Worm (Caenorhabditis elegans) whole organism, early embryonic: ENCODE data around the gene emb-4.

Experiments used
- B0310.2 ChIP-seq: sonication (generic microtip); optimal IDR thresholded peaks from 2 replicates; lab custom pipeline; 2016; ENCODE audit warnings: mild to moderate bottlenecking, missing genetic modification characterization, missing compliant biosample characterization
- F13C5.2 ChIP-seq: sonication (generic microtip); optimal IDR thresholded peaks from 2 replicates; lab custom pipeline; 2017; ENCODE audit warnings: mild to moderate bottlenecking, missing genetic modification characterization, inconsistent platforms, missing compliant biosample characterization
- aly-1 ChIP-seq: sonication (generic microtip); optimal IDR thresholded peaks from 2 replicates; lab custom pipeline; 2016; ENCODE audit warnings: missing genetic modification characterization, missing compliant biosample characterization
- ama-1 ChIP-seq: fragments of 150-350 bp; optimal IDR thresholded peaks from 2 replicates; lab custom pipeline; 2014
- ceh-13 ChIP-seq: fragments of 200-800 bp; sonication (Bioruptor generic); optimal IDR thresholded peaks from 2 replicates; lab custom pipeline; 2018; ENCODE audit warnings: mild to moderate bottlenecking, missing genetic modification characterization, missing compliant biosample characterization
- ceh-36 ChIP-seq: sonication (generic microtip); optimal IDR thresholded peaks from 2 replicates; lab custom pipeline; 2016; ENCODE audit warnings: missing genetic modification characterization, inconsistent platforms, missing compliant biosample characterization
- ets-7 ChIP-seq: sonication (generic microtip); optimal IDR thresholded peaks from 2 replicates; lab custom pipeline; 2016; ENCODE audit warnings: missing genotype, missing genetic modification characterization, missing compliant biosample characterization
- flt-1 ChIP-seq: fragments of 200-800 bp; sonication (Bioruptor generic); IDR thresholded peaks from 2 replicates; pipeline ENCODE4 v1.3.6; 2022; ENCODE audit warnings: missing genetic modification characterization, missing compliant biosample characterization
- hmbx-1 ChIP-seq: sonication (generic microtip); optimal IDR thresholded peaks from 2 replicates; lab custom pipeline; 2016; ENCODE audit warnings: mild to moderate bottlenecking, missing genetic modification characterization, missing compliant biosample characterization
- hmg-4 ChIP-seq: fragments of 200-800 bp; sonication (Bioruptor generic); optimal IDR thresholded peaks from 2 replicates; lab custom pipeline; 2018; ENCODE audit warnings: mild to moderate bottlenecking, missing genetic modification characterization, missing compliant biosample characterization
- hnd-1 ChIP-seq: sonication (generic microtip); optimal IDR thresholded peaks from 2 replicates; lab custom pipeline; 2016; ENCODE audit warnings: missing genetic modification characterization, missing compliant biosample characterization
- pes-1 ChIP-seq: fragments of 200-800 bp; sonication (Bioruptor generic); IDR thresholded peaks from 2 replicates; pipeline ENCODE4 v1.3.6; 2022; ENCODE audit warnings: missing genetic modification reagents, missing genetic modification characterization, missing compliant biosample characterization
- scrt-1 ChIP-seq: fragments of 200-800 bp; sonication (Bioruptor generic); IDR thresholded peaks from 2 replicates; pipeline ENCODE4 v1.3.6; 2022; ENCODE audit warnings: missing genetic modification characterization, missing compliant biosample characterization
- sea-1 ChIP-seq: fragments of 200-800 bp; sonication (Bioruptor generic); conservative IDR thresholded peaks from 2 replicates; pipeline ENCODE4 v1.3.6; 2022; ENCODE audit warnings: missing genetic modification characterization, missing compliant biosample characterization
- tbx-11 ChIP-seq: fragments of 200-800 bp; sonication (Bioruptor generic); IDR thresholded peaks from 2 replicates; pipeline ENCODE4 v1.3.6; 2022; ENCODE audit warnings: missing genetic modification characterization, missing compliant biosample characterization
- tbx-37 ChIP-seq: fragments of 200-800 bp; sonication (Bioruptor generic); conservative IDR thresholded peaks from 2 replicates; pipeline ENCODE4 v1.3.6; 2022; ENCODE audit warnings: missing genetic modification reagents, missing genetic modification characterization, missing compliant biosample characterization
- tra-4 ChIP-seq: sonication (generic microtip); optimal IDR thresholded peaks from 2 replicates; lab custom pipeline; 2017; ENCODE audit warnings: missing genetic modification characterization, missing compliant biosample characterization

emb-4 gene

ce11 chrV:18894924-18895388 lies at the start of gene emb-4:
emb-4 (minus strand) TSS chrV:18894974.
- TF ChIP-seq sea-1 (GFP tag; lab: Robert Waterston, UW) (no peak), ceh-36 (tag; lab: Kevin White, UChicago) (no peak), ets-7 (tag; lab: Kevin White, UChicago) (no peak), tbx-11 (no peak), hnd-1 (tag; lab: Kevin White, UChicago) (no peak), hmg-4 (no peak), F13C5.2 (tag; lab: Kevin White, UChicago) (no peak), ama-1 (lab: Kevin White, UChicago) (no peak), hmbx-1 (no peak)

- TF ChIP-seq flt-1 (GFP tag; lab: Robert Waterston, UW) (no peak), pes-1 (no peak), aly-1 (no peak), F13C5.2 (tag; lab: Kevin White, UChicago) (no peak), scrt-1 (GFP tag; lab: Robert Waterston, UW) (no peak), tbx-37 (GFP tag; lab: Robert Waterston, UW) (no peak), ceh-36 (tag; lab: Kevin White, UChicago) (no peak), tra-4 (tag; lab: Kevin White, UChicago) (no peak), ama-1 (lab: Kevin White, UChicago) (no peak)
Observed at ce11 chrV:18940341-18940740, 45.6 kb upstream of the emb-4 start, which contains the start of gene Y80D3A.8. Y80D3A.8 (plus strand) TSS chrV:18940641.

- TF ChIP-seq scrt-1 (GFP tag; lab: Robert Waterston, UW) (no peak), tbx-11 (no peak), sea-1 (GFP tag; lab: Robert Waterston, UW) (no peak), B0310.2 (no peak), tra-4 (tag; lab: Kevin White, UChicago) (no peak), flt-1 (GFP tag; lab: Robert Waterston, UW) (no peak), ets-7 (tag; lab: Kevin White, UChicago) (no peak), pes-1 (no peak), aly-1 (no peak), tbx-37 (GFP tag; lab: Robert Waterston, UW) (no peak), ceh-13 (GFP tag; lab: Kevin White, UChicago) (no peak), ceh-36 (tag; lab: Kevin White, UChicago) (no peak), F13C5.2 (tag; lab: Kevin White, UChicago) (no peak)
Observed at ce11 chrV:18937578-18937977, 42.8 kb upstream of the emb-4 start.

ce11 chrV:18934539-18934938 lies 39.8 kb upstream of the emb-4 start:
- TF ChIP-seq ceh-13 (GFP tag; lab: Kevin White, UChicago) (no peak), tbx-11 (no peak), B0310.2 (no peak), ceh-36 (tag; lab: Kevin White, UChicago) (no peak), hmbx-1 (no peak), scrt-1 (GFP tag; lab: Robert Waterston, UW) (no peak), F13C5.2 (tag; lab: Kevin White, UChicago) (no peak), hmg-4 (no peak), tra-4 (tag; lab: Kevin White, UChicago) (no peak), ama-1 (lab: Kevin White, UChicago) (no peak), ets-7 (tag; lab: Kevin White, UChicago) (no peak), hnd-1 (tag; lab: Kevin White, UChicago) (no peak), tbx-37 (GFP tag; lab: Robert Waterston, UW) (no peak), flt-1 (GFP tag; lab: Robert Waterston, UW) (no peak), sea-1 (GFP tag; lab: Robert Waterston, UW) (no peak)

ce11 chrV:18931279-18931678 lies 36.5 kb upstream of the emb-4 start, which contains the start of gene ptr-22:
ptr-22 (minus strand) TSS chrV:18931379.
- TF ChIP-seq pes-1 (no peak), hnd-1 (tag; lab: Kevin White, UChicago) (no peak), tbx-37 (GFP tag; lab: Robert Waterston, UW) (no peak), hmg-4 (no peak)

ce11 chrV:18930748-18931147 lies 36.0 kb upstream of the emb-4 start:
- no peak for TF ChIP-seq tbx-37 (GFP tag; lab: Robert Waterston, UW)
- no peak for TF ChIP-seq ets-7 (tag; lab: Kevin White, UChicago)
- no peak for TF ChIP-seq ama-1 (lab: Kevin White, UChicago)
- no peak for TF ChIP-seq ceh-13 (GFP tag; lab: Kevin White, UChicago)
- TF ChIP-seq hmbx-1, result no peak
- no peak for TF ChIP-seq tbx-11

ce11 chrV:18917396-18917795 lies 22.6 kb upstream of the emb-4 start:
- TF ChIP-seq ama-1 (lab: Kevin White, UChicago) (no peak), sea-1 (GFP tag; lab: Robert Waterston, UW) (no peak), F13C5.2 (tag; lab: Kevin White, UChicago) (no peak), ets-7 (tag; lab: Kevin White, UChicago) (no peak), scrt-1 (GFP tag; lab: Robert Waterston, UW) (no peak), ceh-13 (GFP tag; lab: Kevin White, UChicago) (no peak), tbx-37 (GFP tag; lab: Robert Waterston, UW) (no peak), tbx-11 (no peak), flt-1 (GFP tag; lab: Robert Waterston, UW) (no peak), aly-1 (no peak), ceh-36 (tag; lab: Kevin White, UChicago) (no peak)

- TF ChIP-seq F13C5.2 (tag; lab: Kevin White, UChicago) (no peak), scrt-1 (GFP tag; lab: Robert Waterston, UW) (no peak), hnd-1 (tag; lab: Kevin White, UChicago) (no peak), tra-4 (tag; lab: Kevin White, UChicago) (no peak), flt-1 (GFP tag; lab: Robert Waterston, UW) (no peak), pes-1 (no peak), sea-1 (GFP tag; lab: Robert Waterston, UW) (no peak), tbx-37 (GFP tag; lab: Robert Waterston, UW) (no peak), ets-7 (tag; lab: Kevin White, UChicago) (no peak), hmg-4 (no peak), hmbx-1 (no peak), ceh-13 (GFP tag; lab: Kevin White, UChicago) (no peak), ama-1 (lab: Kevin White, UChicago) (no peak)
Observed at ce11 chrV:18913120-18913519, 18.3 kb upstream of the emb-4 start.
